Fruit fly (Drosophila melanogaster): Measurements from ENCODE around the gene CG1113.

Gene CG1113

dm6 chr3R:5282755-5283359 lies 29.9 kb downstream of the CG1113 start (continued):
- TF ChIP-seq pan (optimal IDR thresholded peaks at IDR 0.05) (no peak), pan (GFP tag; optimal IDR thresholded peaks at IDR 0.05 in 1 of 2, IDR thresholded peaks at IDR 0.05 in 1 of 2) (peak in 1 of 2 experiments; percentile 50), knrl (GFP tag; IDR thresholded peaks at IDR 0.05; ENCODE audit: partially characterized antibody) (no peak), croc (GFP tag; conservative IDR thresholded peaks at IDR 0.05) (no peak), corto (GFP tag; optimal IDR thresholded peaks at IDR 0.05) (no peak), CG7786 (GFP tag; optimal IDR thresholded peaks at IDR 0.05) (no peak), pzg (GFP tag; optimal IDR thresholded peaks at IDR 0.05) (no peak), Fer1 (GFP tag; optimal IDR thresholded peaks at IDR 0.05) (no peak), CG17612 (GFP tag; IDR thresholded peaks at IDR 0.05) (0 out of 2 replicates have a peak, but pooled peaks have one; percentile 16), Dref (GFP tag; IDR thresholded peaks at IDR 0.05) (0 out of 2 replicates have a peak, but pooled peaks have one; percentile 23), jigr1 (GFP tag; IDR thresholded peaks at IDR 0.05) (no peak), CG2116 (GFP tag; optimal IDR thresholded peaks at IDR 0.05) (no peak), z (GFP tag; IDR thresholded peaks at IDR 0.05) (no peak), Asciz (GFP tag; optimal IDR thresholded peaks at IDR 0.05) (no peak), ERR (GFP tag; optimal IDR thresholded peaks at IDR 0.05) (peak; percentile 24), lab (GFP tag; optimal IDR thresholded peaks at IDR 0.05) (peak; percentile 52), ssp (GFP tag; IDR thresholded peaks at IDR 0.05) (no peak), CG10431 (GFP tag; optimal IDR thresholded peaks at IDR 0.05) (no peak), klu (GFP tag; IDR thresholded peaks at IDR 0.05) (no peak), sr (GFP tag; IDR thresholded peaks at IDR 0.05) (peak; percentile 68; the same call in 2 of the 3 replicates), CG10267 (tag; optimal IDR thresholded peaks at IDR 0.05) (no peak), shn (GFP tag; optimal IDR thresholded peaks at IDR 0.05) (peak; percentile 32), trem (tag; optimal IDR thresholded peaks at IDR 0.05) (no peak), Max (GFP tag; optimal IDR thresholded peaks at IDR 0.05) (no peak), ttk (GFP tag; IDR thresholded peaks at IDR 0.05) (0 out of 2 replicates have a peak, but pooled peaks have one; percentile 17), CG1603 (tag; optimal IDR thresholded peaks at IDR 0.05) (no peak), NfI (GFP tag; optimal IDR thresholded peaks at IDR 0.05) (peak; percentile 23), dm (GFP tag; optimal IDR thresholded peaks at IDR 0.05) (no peak), CG2889 (GFP tag; IDR thresholded peaks at IDR 0.05) (no peak), sd (tag; optimal IDR thresholded peaks at IDR 0.05) (no peak), zen2 (GFP tag; IDR thresholded peaks at IDR 0.05; ENCODE audit: partially characterized antibody) (peak; percentile 71; the same call in 2 of the 3 replicates), Doc2 (GFP tag; IDR thresholded peaks at IDR 0.05) (no peak), vnd (GFP tag; IDR thresholded peaks at IDR 0.05; ENCODE audit: partially characterized antibody) (no peak), gce (GFP tag; IDR thresholded peaks at IDR 0.05) (peak; percentile 49; the same call in 1 of the 3 replicates), dmrt11E (tag; optimal IDR thresholded peaks at IDR 0.05) (no peak), hkb (optimal IDR thresholded peaks at IDR 0.05) (no peak), hkb (GFP tag; IDR thresholded peaks at IDR 0.05) (peak; percentile 45), CG2678 (tag; optimal IDR thresholded peaks at IDR 0.05) (no peak), CG2712 (tag; optimal IDR thresholded peaks at IDR 0.05) (no peak), zfh1 (GFP tag; IDR thresholded peaks at IDR 0.05) (peak; percentile 53; the same call in 1 of the 3 replicates), jing (GFP tag; optimal IDR thresholded peaks at IDR 0.05) (no peak), CG8281 (tag; optimal IDR thresholded peaks at IDR 0.05) (no peak), CG15269 (tag; optimal IDR thresholded peaks at IDR 0.05) (no peak), CG12299 (tag; optimal IDR thresholded peaks at IDR 0.05) (no peak), HmgD (GFP tag; optimal IDR thresholded peaks at IDR 0.05) (peak; percentile 57), CG31388 (GFP tag; optimal IDR thresholded peaks at IDR 0.05) (no peak), maf-S (GFP tag; optimal IDR thresholded peaks at IDR 0.05) (no peak), scrt (GFP tag; optimal IDR thresholded peaks at IDR 0.05) (peak; percentile 88), ham (GFP tag; IDR thresholded peaks at IDR 0.05) (no peak), CG32767 (GFP tag; IDR thresholded peaks at IDR 0.05) (0 out of 2 replicates have a peak, but pooled peaks have one; percentile 29), CG11093 (GFP tag; IDR thresholded peaks at IDR 0.05) (no peak)

Measured in whole organism, embryonic.